Worm (Caenorhabditis elegans): ENCODE measurements around the gene hum-4.

- no peak for TF ChIP-seq nhr-11 (tag; optimal IDR thresholded peaks at IDR 0.05)
- TF ChIP-seq dmd-4 (tag; optimal IDR thresholded peaks at IDR 0.05; ENCODE audit: borderline replicate concordance) = no peak
- peak; percentile 7 for TF ChIP-seq C08G9.2 (tag; optimal IDR thresholded peaks at IDR 0.05)
- no peak for TF ChIP-seq ahr-1 (tag; optimal IDR thresholded peaks at IDR 0.05)
- TF ChIP-seq nfya-1 (tag; optimal IDR thresholded peaks at IDR 0.05) = no peak
- no peak for TF ChIP-seq pag-3 (tag; optimal IDR thresholded peaks at IDR 0.05; ENCODE audit: borderline replicate concordance)
- TF ChIP-seq ets-4 (tag; optimal IDR thresholded peaks at IDR 0.05) = no peak
- no peak for TF ChIP-seq pqm-1 (tag; optimal IDR thresholded peaks at IDR 0.05)
- no peak for TF ChIP-seq sox-4 (tag; optimal IDR thresholded peaks at IDR 0.05)
- no peak for TF ChIP-seq pha-4 (tag; optimal IDR thresholded peaks at IDR 0.05)
- no peak for TF ChIP-seq hlh-8 (tag; optimal IDR thresholded peaks at IDR 0.05)
These were observed 48.6 kb downstream of the hum-4 start, which contains the start of the genes F08B12.11 and prmn-1 for ce11 chrX:11384534-11385441.

Data from whole organism, late embryonic.